Worm (Caenorhabditis elegans) whole organism, mixed stage, embryonic: ENCODE data around the gene clec-162.
"Not testable (repeated sequence)": the region's sequence is repeated elsewhere in the genome, so short reads cannot be mapped to it uniquely, and the experiment has no call there.

Source experiments
- M03D4.4 ChIP-seq: sonication (generic microtip); optimal IDR thresholded peaks from 2 replicates; lab custom pipeline; 2017; ENCODE audit warnings: mild to moderate bottlenecking, missing genetic modification characterization, missing compliant biosample characterization
- bed-3 ChIP-seq: fragments of 200-800 bp; sonication (Bioruptor generic); optimal IDR thresholded peaks from 3 replicates; lab custom pipeline; 2018; ENCODE audit warnings: mild to moderate bottlenecking, missing genetic modification characterization, moderate library complexity, missing compliant biosample characterization
- ceh-43 ChIP-seq: fragments of 200-800 bp; sonication (Bioruptor generic); optimal IDR thresholded peaks from 2 replicates; lab custom pipeline; 2018; ENCODE audit warnings: mild to moderate bottlenecking, missing genetic modification characterization, moderate library complexity, missing compliant biosample characterization
- ces-1 ChIP-seq: fragments of 150-350 bp; optimal IDR thresholded peaks from 2 replicates; lab custom pipeline; 2014; ENCODE audit warnings: missing biosample characterization, missing genetic modification reagents, missing genetic modification characterization
- elt-1 ChIP-seq: sonication (generic microtip); optimal IDR thresholded peaks from 2 replicates; lab custom pipeline; 2017; ENCODE audit warnings: missing genetic modification characterization, mild to moderate bottlenecking, missing compliant biosample characterization, antibody characterized with exemption, moderate library complexity, borderline replicate concordance; ENCODE audit not compliant: insufficient read depth
- ham-2 ChIP-seq: fragments of 200-800 bp; sonication (Bioruptor generic); optimal IDR thresholded peaks from 2 replicates; lab custom pipeline; 2018; ENCODE audit warnings: mild to moderate bottlenecking, missing genetic modification characterization, missing compliant biosample characterization
- hlh-1 ChIP-seq: fragments of 150-350 bp; optimal IDR thresholded peaks from 2 replicates; lab custom pipeline; 2014; ENCODE audit warnings: missing biosample characterization, missing genetic modification reagents, missing genetic modification characterization
- lsy-2 ChIP-seq: fragments of 150-350 bp; optimal IDR thresholded peaks from 2 replicates; lab custom pipeline; 2014; ENCODE audit warnings: missing biosample characterization, missing genetic modification characterization
- mls-2 ChIP-seq: sonication (generic microtip); optimal IDR thresholded peaks from 2 replicates; lab custom pipeline; 2016; ENCODE audit warnings: mild to moderate bottlenecking, missing genetic modification characterization, moderate library complexity, missing compliant biosample characterization
- nhr-2 ChIP-seq: fragments of 150-350 bp; optimal IDR thresholded peaks from 2 replicates; lab custom pipeline; 2014; ENCODE audit warnings: missing biosample characterization, missing genetic modification characterization
- nhr-237 ChIP-seq: fragments of 150-350 bp; optimal IDR thresholded peaks from 2 replicates; lab custom pipeline; 2014; ENCODE audit warnings: missing biosample characterization, missing genetic modification characterization
- nhr-76 ChIP-seq: sonication (generic microtip); optimal IDR thresholded peaks from 2 replicates; lab custom pipeline; 2017; ENCODE audit warnings: missing biosample characterization, missing genetic modification characterization
- pha-4 ChIP-seq: fragments of 150-350 bp; optimal IDR thresholded peaks from 2 replicates; lab custom pipeline; 2018; ENCODE audit warnings: missing biosample characterization, missing genetic modification reagents, missing genetic modification characterization
- snpc-4 ChIP-seq: fragments of 150-350 bp; optimal IDR thresholded peaks from 2 replicates; lab custom pipeline; 2014; ENCODE audit warnings: missing biosample characterization, missing genetic modification characterization
- sptf-1 ChIP-seq: sonication (generic microtip); optimal IDR thresholded peaks from 2 replicates; lab custom pipeline; 2017; ENCODE audit warnings: mild to moderate bottlenecking, missing genetic modification characterization, moderate library complexity, missing compliant biosample characterization
- unc-120 ChIP-seq: sonication (generic microtip); optimal IDR thresholded peaks from 2 replicates; lab custom pipeline; 2017; ENCODE audit warnings: missing genetic modification characterization, missing compliant biosample characterization; ENCODE audit not compliant: poor library complexity, severe bottlenecking
- unc-62 ChIP-seq: fragments of 150-350 bp; optimal IDR thresholded peaks from 2 replicates; lab custom pipeline; 2014; ENCODE audit warnings: missing biosample characterization, missing genetic modification reagents, missing genetic modification characterization
- zip-8 ChIP-seq: fragments of 150-350 bp; optimal IDR thresholded peaks from 2 replicates; lab custom pipeline; 2014; ENCODE audit warnings: missing biosample characterization, missing genetic modification characterization

Gene clec-162

ce11 chrIII:9689377-9689776 is 35.6 kb downstream of the clec-162 start:
- TF ChIP-seq mls-2 (tag; lab: Kevin White, UChicago) (no peak), nhr-2 (no peak), unc-62 (GFP tag; lab: Kevin White, UChicago) (no peak), ces-1 (GFP tag; lab: Kevin White, UChicago) (no peak), nhr-76 (tag; lab: Kevin White, UChicago) (no peak), lsy-2 (no peak), M03D4.4 (tag; lab: Kevin White, UChicago) (no peak)
- TF ChIP-seq, all 35 proteins: peak for 0

- TF ChIP-seq nhr-237 (tag; lab: Kevin White, UChicago), result no peak
- no peak for TF ChIP-seq unc-120
- TF ChIP-seq snpc-4 (tag; lab: Kevin White, UChicago), result no peak
- no peak for TF ChIP-seq hlh-1 (tag; lab: Kevin White, UChicago)
Measured at ce11 chrIII:9685959-9686358, 39.1 kb downstream of the clec-162 start, which contains the start of gene C07A9.10. Gene C07A9.10, minus strand, starts transcription at chrIII:9686059.

- not testable (repeated sequence) for TF ChIP-seq zip-8 (tag; lab: Kevin White, UChicago); bed-3 (GFP tag; lab: Kevin White, UChicago); sptf-1 (tag; lab: Kevin White, UChicago)
Measured at ce11 chrIII:9682729-9683128, 42.3 kb downstream of the clec-162 start, which contains the start of gene C07A9.5. Gene C07A9.5, minus strand, starts transcription at chrIII:9682829.

- TF ChIP-seq pha-4; ham-2 (GFP tag; lab: Kevin White, UChicago); nhr-76 (tag; lab: Kevin White, UChicago): not testable (repeated sequence)
- TF ChIP-seq, all 35 proteins: peak for 0; not testable (repeated sequence) for 35
Measured at ce11 chrIII:9681206-9681605, 43.8 kb downstream of the clec-162 start, which contains the start of gene C07A9.13. Gene C07A9.13, minus strand, starts transcription at chrIII:9681306.

ce11 chrIII:9678819-9679218 is 46.2 kb downstream of the clec-162 start, which contains the start of gene ugt-60:
Gene ugt-60, minus strand, starts transcription at chrIII:9679051.
- TF ChIP-seq ceh-43 (no peak), elt-1 (tag; lab: Kevin White, UChicago) (peak; percentile 51)
